Worm (Caenorhabditis elegans) whole organism, L2 larva: ENCODE measurements around the gene D1086.3.

Source experiments
- fos-1 ChIP-seq: fragments of 150-350 bp; optimal IDR thresholded peaks from 2 replicates; lab custom pipeline; 2014; ENCODE audit warnings: missing biosample characterization, missing genetic modification characterization
- lin-11 ChIP-seq: fragments of 150-350 bp; sonication (generic microtip); optimal IDR thresholded peaks from 2 replicates; lab custom pipeline; 2014; ENCODE audit warnings: missing biosample characterization, missing genetic modification characterization, inconsistent platforms, mixed read lengths
- lin-39 ChIP-seq: fragments of 150-350 bp; optimal IDR thresholded peaks from 2 replicates; lab custom pipeline; 2014; ENCODE audit warnings: missing biosample characterization, missing genetic modification reagents, missing genetic modification characterization
- lsy-2 ChIP-seq, 2 experiments: fragments of 150-350 bp in 1 of 2; sonication (generic microtip) in 1 of 2; optimal IDR thresholded peaks; 2 replicates each; lab custom pipeline; 2014 to 2017; ENCODE audit warnings: missing biosample characterization in 2 of 2, missing genetic modification characterization in 2 of 2
- nhr-237 ChIP-seq: fragments of 150-350 bp; optimal IDR thresholded peaks from 2 replicates; lab custom pipeline; 2014; ENCODE audit warnings: missing biosample characterization, missing genetic modification characterization
- skn-1 ChIP-seq: sonication (generic microtip); optimal IDR thresholded peaks from 2 replicates; lab custom pipeline; 2017; ENCODE audit warnings: missing biosample characterization, missing genetic modification characterization

- TF ChIP-seq skn-1 (tag; lab: Kevin White, UChicago) (no peak), fos-1 (tag; lab: Kevin White, UChicago) (no peak), lin-11 (tag; lab: Kevin White, UChicago) (no peak), lin-39 (tag; lab: Kevin White, UChicago) (no peak), lsy-2 (tag; optimal IDR thresholded peaks at IDR 0.05; lab: Kevin White, UChicago) (no peak), nhr-237 (tag; lab: Kevin White, UChicago) (no peak)
Measured at ce11 chrV:14103970-14104369, 11.4 kb downstream of the D1086.3 start, which contains the start of gene D1086.9.
